Worm (Caenorhabditis elegans) whole organism, young adult: ENCODE results near the gene C07B5.6.

Experiments used
- F23B12.7 ChIP-seq: sonication (generic microtip); optimal IDR thresholded peaks from 2 replicates; lab custom pipeline; 2017; ENCODE audit warnings: missing genetic modification characterization, mild to moderate bottlenecking, missing compliant biosample characterization, antibody characterized with exemption, moderate library complexity; ENCODE audit not compliant: insufficient read depth
- cebp-1 ChIP-seq, 2 experiments: fragments of 200-800 bp in 1 of 2; sonication (Bioruptor generic) in 1 of 2; sonication (generic microtip) in 1 of 2; IDR thresholded peaks in 1 of 2; optimal IDR thresholded peaks in 1 of 2; 2 replicates each; pipeline versions ENCODE4 v1.3.6 to Lab custom; 2017 to 2022; ENCODE audit warnings: missing compliant biosample characterization in 2 of 2, missing genetic modification characterization in 2 of 2, mild to moderate bottlenecking in 1 of 2, missing genetic modification reagents in 1 of 2, moderate library complexity in 1 of 2
- fkh-3 ChIP-seq: sonication (generic microtip); optimal IDR thresholded peaks from 2 replicates; lab custom pipeline; 2016; ENCODE audit warnings: mild to moderate bottlenecking, missing genetic modification characterization, missing compliant biosample characterization
- lin-26 ChIP-seq: fragments of 200-800 bp; sonication (Bioruptor generic); IDR thresholded peaks from 2 replicates; pipeline ENCODE4 v1.3.6; 2022; ENCODE audit warnings: missing genetic modification reagents, missing genetic modification characterization, missing compliant biosample characterization
- madf-3 ChIP-seq: fragments of 200-800 bp; sonication (Bioruptor generic); IDR thresholded peaks from 2 replicates; pipeline ENCODE4 v1.3.6; 2022; ENCODE audit warnings: missing genetic modification reagents, missing genetic modification characterization, missing compliant biosample characterization
- snpc-4 ChIP-seq, 5 experiments: fragments of 150-350 bp in 1 of 5; sonication (generic microtip) in 4 of 5; optimal IDR thresholded peaks; 2 replicates each; lab custom pipeline; 2014 to 2018; ENCODE audit warnings: missing genetic modification characterization in 5 of 5, missing biosample characterization in 3 of 5, antibody characterized with exemption in 2 of 5, mild to moderate bottlenecking in 2 of 5, missing compliant biosample characterization in 2 of 5, missing genotype in 2 of 5, moderate library complexity in 2 of 5, missing genetic modification reagents in 1 of 5

- no peak for TF ChIP-seq fkh-3 (tag; lab: Kevin White, UChicago)
- no peak for TF ChIP-seq F23B12.7 (tag; lab: Kevin White, UChicago)
- no peak for TF ChIP-seq snpc-4 (GFP tag; optimal IDR thresholded peaks at IDR 0.05; lab: Kevin White, UChicago)
- TF ChIP-seq snpc-4 (tag; optimal IDR thresholded peaks at IDR 0.05; lab: Kevin White, UChicago): no peak
- no peak for TF ChIP-seq cebp-1 (GFP tag; IDR thresholded peaks at IDR 0.05; lab: Robert Waterston, UW)
- TF ChIP-seq cebp-1 (tag; optimal IDR thresholded peaks at IDR 0.05; lab: Kevin White, UChicago): no peak
- no peak for TF ChIP-seq lin-26
- TF ChIP-seq madf-3: no peak
Observed at ce11 chrX:9539294-9540030, 20.6 kb downstream of the C07B5.6 start, which contains the start of gene nuc-1.
